ENCODE assay signal across 8 worm cellular contexts in the genomic region with DNA sequence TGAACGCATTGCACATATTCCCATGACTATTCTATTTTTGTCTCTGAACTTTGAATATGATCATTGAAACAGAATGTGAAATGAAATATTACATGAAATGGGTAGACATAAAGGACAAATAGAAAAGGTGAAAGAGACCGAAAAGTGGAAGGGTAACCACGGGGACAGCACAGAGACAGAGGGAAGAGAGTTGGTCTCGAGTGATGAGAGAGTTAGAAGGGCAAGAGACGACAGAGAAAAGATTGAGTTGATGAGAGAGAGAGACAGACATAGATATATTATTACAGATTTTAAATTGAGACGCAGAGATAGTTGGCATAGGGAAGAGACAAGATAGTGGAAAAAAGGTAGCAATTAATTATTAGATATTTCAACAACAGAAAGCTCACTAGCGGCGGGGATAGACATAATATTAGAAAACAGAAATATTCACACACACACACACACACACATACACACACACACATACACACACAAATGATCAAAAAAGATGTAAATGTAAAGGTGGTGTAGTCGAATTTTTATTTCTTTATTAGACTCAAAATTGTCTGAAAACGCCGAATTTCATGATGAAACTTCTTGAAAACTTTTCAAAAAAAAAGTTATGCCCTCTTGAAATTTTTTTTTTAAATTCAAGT.
A peak's percentile ranks its signal among the peaks of the same experiment; 100 is the strongest.
TF ChIP-seq lines count a peak whose summit lies in the region.

No protein-coding gene starts in this region.

TF ChIP-seq in whole organism, L1 larva, 84 proteins besides CTCF, POLR2A, EP300 and RAD21 (continues in another document):
- TF ChIP-seq lsy-2 (tag; optimal IDR thresholded peaks at IDR 0.05; lab: Kevin White, UChicago) (peak; percentile 73 to 84), nhr-47 (tag; optimal IDR thresholded peaks at IDR 0.05; lab: Kevin White, UChicago) (peak; percentile 75), lin-15B (tag; optimal IDR thresholded peaks at IDR 0.05; lab: Kevin White, UChicago) (no peak), ceh-63 (GFP tag; optimal IDR thresholded peaks at IDR 0.05; lab: Kevin White, UChicago) (no peak), ztf-4 (tag; optimal IDR thresholded peaks at IDR 0.05; lab: Kevin White, UChicago) (peak; percentile 43), pag-3 (tag; optimal IDR thresholded peaks at IDR 0.05; lab: Kevin White, UChicago; ENCODE audit: borderline replicate concordance, insufficient read depth) (no peak), nhr-84 (tag; optimal IDR thresholded peaks at IDR 0.05; lab: Kevin White, UChicago) (no peak), nhr-76 (tag; optimal IDR thresholded peaks at IDR 0.05; lab: Kevin White, UChicago) (no peak), nhr-28 (tag; optimal IDR thresholded peaks at IDR 0.05; lab: Kevin White, UChicago) (no peak), nhr-71 (tag; optimal IDR thresholded peaks at IDR 0.05; lab: Kevin White, UChicago) (peak; percentile 91)

TF ChIP-seq in whole organism, L2 larva, 48 proteins besides CTCF, POLR2A, EP300 and RAD21 (continues in another document):
- TF ChIP-seq unc-39 (tag; optimal IDR thresholded peaks at IDR 0.05; lab: Kevin White, UChicago) (no peak), mdl-1 (tag; optimal IDR thresholded peaks at IDR 0.05; lab: Kevin White, UChicago) (no peak), nhr-21 (tag; optimal IDR thresholded peaks at IDR 0.05; lab: Kevin White, UChicago) (peak; percentile 76), ama-1 (optimal IDR thresholded peaks at IDR 0.05; lab: Kevin White, UChicago) (peak; percentile 7), ztf-4 (tag; optimal IDR thresholded peaks at IDR 0.05; lab: Kevin White, UChicago) (peak; percentile 75), peb-1 (tag; optimal IDR thresholded peaks at IDR 0.05; lab: Kevin White, UChicago) (no peak), lin-11 (tag; optimal IDR thresholded peaks at IDR 0.05; lab: Kevin White, UChicago) (no peak), R02D3.7 (tag; optimal IDR thresholded peaks at IDR 0.05; lab: Kevin White, UChicago) (no peak), skn-1 (tag; optimal IDR thresholded peaks at IDR 0.05; lab: Kevin White, UChicago) (no peak), Y55F3AM.14 (GFP tag; optimal IDR thresholded peaks at IDR 0.05; lab: Kevin White, UChicago) (no peak), mab-5 (tag; optimal IDR thresholded peaks at IDR 0.05; lab: Kevin White, UChicago) (no peak)

TF ChIP-seq in whole organism, L3 larva, 47 proteins besides CTCF, POLR2A, EP300 and RAD21 (continues in another document):
- no peak for TF ChIP-seq zag-1 (tag; optimal IDR thresholded peaks at IDR 0.05; lab: Kevin White, UChicago)
- peak; percentile 45 for TF ChIP-seq elt-1 (tag; optimal IDR thresholded peaks at IDR 0.05; lab: Kevin White, UChicago)
- no peak for TF ChIP-seq fkh-2 (tag; optimal IDR thresholded peaks at IDR 0.05; lab: Kevin White, UChicago)
- peak; percentile 3 for TF ChIP-seq lsy-12 (tag; optimal IDR thresholded peaks at IDR 0.05; lab: Kevin White, UChicago)
- TF ChIP-seq nhr-11 (tag; optimal IDR thresholded peaks at IDR 0.05; lab: Kevin White, UChicago): no peak
- TF ChIP-seq daf-12 (tag; optimal IDR thresholded peaks at IDR 0.05; lab: Kevin White, UChicago): no peak
- TF ChIP-seq unc-39 (tag; optimal IDR thresholded peaks at IDR 0.05; lab: Kevin White, UChicago): no peak
- TF ChIP-seq nhr-28 (tag; optimal IDR thresholded peaks at IDR 0.05; lab: Kevin White, UChicago): no peak
- TF ChIP-seq tbx-2 (tag; optimal IDR thresholded peaks at IDR 0.05; lab: Kevin White, UChicago): no peak
- TF ChIP-seq snpc-4 (tag; optimal IDR thresholded peaks at IDR 0.05; lab: Kevin White, UChicago): peak; percentile 45
- peak; percentile 68 for TF ChIP-seq elt-2 (tag; optimal IDR thresholded peaks at IDR 0.05; lab: Kevin White, UChicago)

TF ChIP-seq in whole organism, L4 larva, 104 proteins besides CTCF, POLR2A, EP300 and RAD21 (continues in another document):
- no peak for TF ChIP-seq T20F7.1 (GFP tag; optimal IDR thresholded peaks at IDR 0.05; lab: Kevin White, UChicago)
- no peak for TF ChIP-seq daf-19 (GFP tag; conservative IDR thresholded peaks at IDR 0.05; lab: Robert Waterston, UW)
- TF ChIP-seq dmd-9 (GFP tag; IDR thresholded peaks at IDR 0.05; lab: Robert Waterston, UW): no peak
- TF ChIP-seq madf-5 (GFP tag; IDR thresholded peaks at IDR 0.05; lab: Robert Waterston, UW): no peak
- no peak for TF ChIP-seq dmd-8 (GFP tag; IDR thresholded peaks at IDR 0.05; lab: Robert Waterston, UW)
- TF ChIP-seq nhr-111 (GFP tag; optimal IDR thresholded peaks at IDR 0.05; lab: Kevin White, UChicago): no peak
- no peak for TF ChIP-seq lin-15B (tag; optimal IDR thresholded peaks at IDR 0.05; lab: Kevin White, UChicago)
- TF ChIP-seq ama-1 (optimal IDR thresholded peaks at IDR 0.05; lab: Kevin White, UChicago): no peak
- TF ChIP-seq nhr-42 (GFP tag; IDR thresholded peaks at IDR 0.05; lab: Robert Waterston, UW): no peak
- no peak for TF ChIP-seq snpc-1.2 (GFP tag; IDR thresholded peaks at IDR 0.05; lab: Robert Waterston, UW)
- no peak for TF ChIP-seq ceh-62 (tag; optimal IDR thresholded peaks at IDR 0.05; lab: Kevin White, UChicago)
- TF ChIP-seq lin-38 (GFP tag; IDR thresholded peaks at IDR 0.05; lab: Robert Waterston, UW): peak; percentile 22

TF ChIP-seq in whole organism, late embryonic, 69 proteins besides CTCF, POLR2A, EP300 and RAD21 (continues in another document):
- no peak for TF ChIP-seq syd-9 (tag; optimal IDR thresholded peaks at IDR 0.05; lab: Kevin White, UChicago)
- TF ChIP-seq hlh-6 (tag; optimal IDR thresholded peaks at IDR 0.05; lab: Kevin White, UChicago): no peak
- TF ChIP-seq fax-1 (tag; optimal IDR thresholded peaks at IDR 0.05; lab: Kevin White, UChicago): no peak
- no peak for TF ChIP-seq pha-2 (tag; optimal IDR thresholded peaks at IDR 0.05; lab: Kevin White, UChicago)
- TF ChIP-seq F13H6.1 (tag; optimal IDR thresholded peaks at IDR 0.05; lab: Kevin White, UChicago): no peak
- TF ChIP-seq T23F11.4 (GFP tag; optimal IDR thresholded peaks at IDR 0.05; lab: Kevin White, UChicago): no peak
- no peak for TF ChIP-seq madf-2 (tag; optimal IDR thresholded peaks at IDR 0.05; lab: Kevin White, UChicago)
- TF ChIP-seq ceh-22 (tag; optimal IDR thresholded peaks at IDR 0.05; lab: Kevin White, UChicago): no peak
- peak; percentile 61 for TF ChIP-seq nfya-1 (tag; optimal IDR thresholded peaks at IDR 0.05; lab: Kevin White, UChicago)
- TF ChIP-seq ceh-30 (tag; optimal IDR thresholded peaks at IDR 0.05; lab: Kevin White, UChicago): no peak
- TF ChIP-seq dve-1 (tag; optimal IDR thresholded peaks at IDR 0.05; lab: Kevin White, UChicago): no peak
- TF ChIP-seq hlh-13 (GFP tag; optimal IDR thresholded peaks at IDR 0.05; lab: Kevin White, UChicago): no peak

TF ChIP-seq in whole organism, midembryonic, 9 proteins besides CTCF, POLR2A, EP300 and RAD21:
- TF ChIP-seq cog-1 (tag; optimal IDR thresholded peaks at IDR 0.05; lab: Kevin White, UChicago) (peak; percentile 41), ref-1 (GFP tag; conservative IDR thresholded peaks at IDR 0.05; lab: Robert Waterston, UW) (no peak)

TF ChIP-seq in whole organism, mixed stage, embryonic, 35 proteins besides CTCF, POLR2A, EP300 and RAD21:
- TF ChIP-seq drap-1 (GFP tag; optimal IDR thresholded peaks at IDR 0.05; lab: Kevin White, UChicago): no peak
- TF ChIP-seq ces-1 (GFP tag; optimal IDR thresholded peaks at IDR 0.05; lab: Kevin White, UChicago): peak; percentile 42
- TF ChIP-seq pha-4 (tag; optimal IDR thresholded peaks at IDR 0.05; lab: Kevin White, UChicago): peak; percentile 45
- TF ChIP-seq blmp-1 (tag; optimal IDR thresholded peaks at IDR 0.05; lab: Kevin White, UChicago): no peak
- peak; percentile 70 for TF ChIP-seq unc-62 (GFP tag; optimal IDR thresholded peaks at IDR 0.05; lab: Kevin White, UChicago)
- peak; percentile 25 for TF ChIP-seq lsy-2 (tag; optimal IDR thresholded peaks at IDR 0.05; lab: Kevin White, UChicago)
- TF ChIP-seq mab-5 (tag; optimal IDR thresholded peaks at IDR 0.05; lab: Kevin White, UChicago): no peak
- TF ChIP-seq sem-2 (GFP tag; optimal IDR thresholded peaks at IDR 0.05; lab: Kevin White, UChicago): no peak
- peak; percentile 48 for TF ChIP-seq unc-120 (tag; optimal IDR thresholded peaks at IDR 0.05; lab: Kevin White, UChicago; ENCODE audit: poor library complexity, severe bottlenecking)
- TF ChIP-seq ceh-43 (GFP tag; optimal IDR thresholded peaks at IDR 0.05; lab: Kevin White, UChicago): no peak
- TF ChIP-seq nhr-237 (tag; optimal IDR thresholded peaks at IDR 0.05; lab: Kevin White, UChicago): peak; percentile 25
- TF ChIP-seq nhr-12 (tag; optimal IDR thresholded peaks at IDR 0.05; lab: Kevin White, UChicago): no peak
TF ChIP-seq in whole organism, mixed stage, embryonic: peak in this region for 6.

TF ChIP-seq in whole organism, young adult, 124 proteins besides CTCF, POLR2A, EP300 and RAD21 (continues in another document):
- TF ChIP-seq hsf-1 (GFP tag; IDR thresholded peaks at IDR 0.05; lab: Robert Waterston, UW) (no peak), nhr-179 (tag; optimal IDR thresholded peaks at IDR 0.05; lab: Kevin White, UChicago) (no peak), ztf-6 (GFP tag; IDR thresholded peaks at IDR 0.05; lab: Robert Waterston, UW) (no peak), rec-8 (tag; optimal IDR thresholded peaks at IDR 0.05; lab: Kevin White, UChicago) (no peak), B0035.1 (tag; optimal IDR thresholded peaks at IDR 0.05; lab: Kevin White, UChicago) (no peak), B0336.3 (GFP tag; IDR thresholded peaks at IDR 0.05; lab: Robert Waterston, UW) (no peak), C06A6.2 (GFP tag; conservative IDR thresholded peaks at IDR 0.05; lab: Robert Waterston, UW) (no peak), lsl-1 (GFP tag; optimal IDR thresholded peaks at IDR 0.05; lab: Kevin White, UChicago) (no peak), nfya-1 (tag; optimal IDR thresholded peaks at IDR 0.05; lab: Kevin White, UChicago; ENCODE audit: borderline replicate concordance, insufficient read depth) (no peak), hrde-1 (tag; optimal IDR thresholded peaks at IDR 0.05; lab: Kevin White, UChicago; ENCODE audit: borderline replicate concordance) (no peak), F52B5.7 (tag; optimal IDR thresholded peaks at IDR 0.05; lab: Kevin White, UChicago) (no peak), repo-1 (tag; optimal IDR thresholded peaks at IDR 0.05; lab: Kevin White, UChicago) (peak; percentile 21), ceh-79 (tag; optimal IDR thresholded peaks at IDR 0.05; lab: Kevin White, UChicago) (no peak), egrh-3 (GFP tag; IDR thresholded peaks at IDR 0.05; lab: Robert Waterston, UW) (no peak), F49E8.2 (tag; optimal IDR thresholded peaks at IDR 0.05; lab: Kevin White, UChicago; ENCODE audit: insufficient read depth) (no peak), ZK185.1 (tag; optimal IDR thresholded peaks at IDR 0.05; lab: Kevin White, UChicago; ENCODE audit: poor library complexity, severe bottlenecking) (peak; percentile 21), ceh-91 (GFP tag; IDR thresholded peaks at IDR 0.05; lab: Robert Waterston, UW) (no peak), mcd-1 (GFP tag; IDR thresholded peaks at IDR 0.05; lab: Robert Waterston, UW) (peak; percentile 33; the same call in 1 of the 2 replicates), snpc-4 (GFP tag; optimal IDR thresholded peaks at IDR 0.05; lab: Kevin White, UChicago) (no peak), snpc-4 (tag; optimal IDR thresholded peaks at IDR 0.05; lab: Kevin White, UChicago) (peak in 1 of 4 experiments; percentile 14), tbx-9 (tag; optimal IDR thresholded peaks at IDR 0.05; lab: Kevin White, UChicago; ENCODE audit: borderline replicate concordance) (no peak), snpc-3.4 (tag; optimal IDR thresholded peaks at IDR 0.05; lab: Kevin White, UChicago) (no peak)
